Worm (Caenorhabditis elegans) whole organism, L3 larva: ENCODE data around the gene Y11D7A.19.
A peak's percentile ranks its signal among the peaks of the same experiment; 100 is the strongest.
"Not testable (repeated sequence)": the region's sequence is repeated elsewhere in the genome, so short reads cannot be mapped to it uniquely, and the experiment has no call there.

ENCODE experiments used
- R02D3.7 ChIP-seq: fragments of 150-350 bp; optimal IDR thresholded peaks from 2 replicates; lab custom pipeline; 2014; ENCODE audit warnings: missing biosample characterization, missing genetic modification characterization
- ama-1 ChIP-seq: fragments of 150-350 bp; optimal IDR thresholded peaks from 2 replicates; lab custom pipeline; 2018
- ceh-82 ChIP-seq: fragments of 150-350 bp; optimal IDR thresholded peaks from 2 replicates; lab custom pipeline; 2014; ENCODE audit warnings: missing biosample characterization, missing genetic modification characterization
- egl-5 ChIP-seq: fragments of 150-350 bp; optimal IDR thresholded peaks from 2 replicates; lab custom pipeline; 2017; ENCODE audit warnings: missing biosample characterization, missing genetic modification reagents, missing genetic modification characterization, inconsistent platforms
- elt-1 ChIP-seq: fragments of 150-350 bp; optimal IDR thresholded peaks from 2 replicates; lab custom pipeline; 2014; ENCODE audit warnings: missing biosample characterization, missing genetic modification characterization
- elt-3 ChIP-seq, 3 experiments: fragments of 150-350 bp in 1 of 3; sonication (generic microtip) in 2 of 3; optimal IDR thresholded peaks; 2 replicates in 2 of 3; 4 replicates in 1 of 3; lab custom pipeline; 2014 to 2017; ENCODE audit warnings: missing biosample characterization in 3 of 3, missing genetic modification characterization in 3 of 3
- eor-1 ChIP-seq, 2 experiments: fragments of 150-350 bp; optimal IDR thresholded peaks; 2 replicates each; lab custom pipeline; 2014 to 2018; ENCODE audit warnings: missing biosample characterization in 2 of 2, missing genetic modification characterization in 2 of 2
- fkh-10 ChIP-seq: sonication (generic microtip); optimal IDR thresholded peaks from 2 replicates; lab custom pipeline; 2017; ENCODE audit warnings: missing biosample characterization, missing genetic modification reagents, missing genetic modification characterization
- fkh-2 ChIP-seq: fragments of 150-350 bp; optimal IDR thresholded peaks from 2 replicates; lab custom pipeline; 2014; ENCODE audit warnings: missing biosample characterization, missing genetic modification reagents, missing genetic modification characterization
- jun-1 ChIP-seq: fragments of 150-350 bp; optimal IDR thresholded peaks from 2 replicates; lab custom pipeline; 2014; ENCODE audit warnings: missing biosample characterization, missing genetic modification reagents, missing genetic modification characterization
- lin-15B ChIP-seq: fragments of 150-350 bp; optimal IDR thresholded peaks from 2 replicates; lab custom pipeline; 2014; ENCODE audit warnings: missing biosample characterization, missing genetic modification characterization
- lsy-12 ChIP-seq: sonication (generic microtip); optimal IDR thresholded peaks from 2 replicates; lab custom pipeline; 2016; ENCODE audit warnings: mild to moderate bottlenecking, missing genetic modification characterization, missing compliant biosample characterization
- mdl-1 ChIP-seq: fragments of 150-350 bp; optimal IDR thresholded peaks from 2 replicates; lab custom pipeline; 2014; ENCODE audit warnings: missing biosample characterization, missing genetic modification characterization
- mml-1 ChIP-seq: fragments of 150-350 bp; sonication (generic microtip); optimal IDR thresholded peaks from 3 replicates; lab custom pipeline; 2014; ENCODE audit warnings: missing biosample characterization, missing genetic modification characterization
- nhr-12 ChIP-seq: fragments of 150-350 bp; optimal IDR thresholded peaks from 2 replicates; lab custom pipeline; 2014; ENCODE audit warnings: missing biosample characterization, missing genetic modification characterization
- nhr-23 ChIP-seq: fragments of 150-350 bp; optimal IDR thresholded peaks from 2 replicates; lab custom pipeline; 2014; ENCODE audit warnings: missing biosample characterization, missing genetic modification reagents, missing genetic modification characterization
- nhr-237 ChIP-seq: fragments of 150-350 bp; optimal IDR thresholded peaks from 2 replicates; lab custom pipeline; 2014; ENCODE audit warnings: missing biosample characterization, missing genetic modification characterization
- nhr-25 ChIP-seq: sonication (generic microtip); optimal IDR thresholded peaks from 2 replicates; lab custom pipeline; 2017; ENCODE audit warnings: missing biosample characterization, missing genetic modification characterization
- nhr-43 ChIP-seq: sonication (generic microtip); optimal IDR thresholded peaks from 2 replicates; lab custom pipeline; 2016; ENCODE audit warnings: mild to moderate bottlenecking, missing genetic modification characterization, missing compliant biosample characterization; ENCODE audit not compliant: poor library complexity, severe bottlenecking
- nhr-67 ChIP-seq: fragments of 150-350 bp; optimal IDR thresholded peaks from 2 replicates; lab custom pipeline; 2014; ENCODE audit warnings: missing biosample characterization, missing genetic modification characterization
- nhr-76 ChIP-seq: fragments of 150-350 bp; sonication (generic microtip); optimal IDR thresholded peaks from 5 replicates; lab custom pipeline; 2014; ENCODE audit warnings: missing biosample characterization, missing genetic modification characterization
- nhr-77 ChIP-seq: fragments of 150-350 bp; optimal IDR thresholded peaks from 2 replicates; lab custom pipeline; 2014; ENCODE audit warnings: missing biosample characterization, missing genetic modification characterization
- pha-4 ChIP-seq: fragments of 150-350 bp; optimal IDR thresholded peaks from 2 replicates; lab custom pipeline; 2014; ENCODE audit warnings: missing biosample characterization, missing genetic modification reagents, missing genetic modification characterization
- pqm-1 ChIP-seq: fragments of 150-350 bp; optimal IDR thresholded peaks from 2 replicates; lab custom pipeline; 2017; ENCODE audit warnings: missing biosample characterization, missing genetic modification characterization, inconsistent platforms
- sea-2 ChIP-seq: fragments of 150-350 bp; sonication (generic microtip); optimal IDR thresholded peaks from 4 replicates; lab custom pipeline; 2014; ENCODE audit warnings: missing biosample characterization, missing genetic modification reagents, missing genetic modification characterization
- snpc-4 ChIP-seq: fragments of 150-350 bp; optimal IDR thresholded peaks from 2 replicates; lab custom pipeline; 2014; ENCODE audit warnings: missing biosample characterization, missing genetic modification characterization
- tbx-2 ChIP-seq: sonication (generic microtip); optimal IDR thresholded peaks from 2 replicates; lab custom pipeline; 2016; ENCODE audit warnings: mild to moderate bottlenecking, missing genetic modification characterization, missing compliant biosample characterization
- unc-39 ChIP-seq: sonication (generic microtip); optimal IDR thresholded peaks from 4 replicates; lab custom pipeline; 2017; ENCODE audit warnings: missing biosample characterization, missing genetic modification characterization
- zag-1 ChIP-seq: fragments of 150-350 bp; optimal IDR thresholded peaks from 2 replicates; lab custom pipeline; 2014; ENCODE audit warnings: missing biosample characterization, missing genetic modification characterization
- ztf-11 ChIP-seq: fragments of 150-350 bp; optimal IDR thresholded peaks from 2 replicates; lab custom pipeline; 2014; ENCODE audit warnings: missing biosample characterization, missing genetic modification characterization
- ztf-4 ChIP-seq: fragments of 150-350 bp; optimal IDR thresholded peaks from 2 replicates; lab custom pipeline; 2014; ENCODE audit warnings: missing biosample characterization, missing genetic modification characterization

The Y11D7A.19 gene

DNA sequence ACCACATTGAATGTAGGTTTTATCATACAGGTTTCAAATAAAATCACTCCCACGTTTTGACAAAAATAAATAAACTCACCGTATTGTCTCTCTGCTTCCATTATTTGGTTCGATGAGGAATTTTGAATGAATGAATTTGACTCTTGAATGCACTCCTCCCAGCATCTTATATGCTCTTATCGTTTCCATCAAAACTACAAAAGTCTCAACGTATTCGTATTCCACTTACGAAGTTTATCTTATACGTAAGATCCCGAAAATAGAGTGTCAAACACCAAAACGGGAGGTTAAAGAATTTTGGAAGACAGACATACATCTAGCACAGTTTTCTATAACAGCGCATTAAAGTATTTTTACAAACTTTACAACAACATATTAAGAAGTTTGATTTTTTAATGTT lies 27.5 kb upstream of the Y11D7A.19 start, which contains the start of gene nhr-264:
Gene nhr-264, minus strand, starts transcription at position 101 of the 400 bp plus-strand sequence.
- TF ChIP-seq ztf-11, nhr-76, tbx-2 (tag; lab: Kevin White, UChicago): not testable (repeated sequence)

DNA sequence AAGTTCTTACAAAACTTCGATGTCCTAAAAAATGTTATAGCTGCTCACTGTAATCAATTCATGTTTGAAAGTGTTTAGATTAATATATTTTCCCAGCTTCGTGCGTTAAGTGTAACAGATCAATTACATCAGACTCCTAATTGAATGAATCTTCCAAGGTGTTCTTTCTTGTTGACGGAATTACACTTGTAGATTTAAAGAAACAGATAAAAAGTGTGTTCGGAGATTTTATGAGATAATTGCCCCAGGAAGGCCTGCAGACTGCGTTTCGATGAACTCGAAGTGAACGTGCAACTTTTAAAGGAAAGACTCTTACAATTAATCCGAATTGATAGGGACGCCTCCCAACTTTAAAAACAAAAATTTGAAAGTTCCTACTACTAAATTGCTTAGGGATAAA lies 23.3 kb upstream of the Y11D7A.19 start:
- TF ChIP-seq mdl-1 (tag; lab: Kevin White, UChicago) (no peak), elt-1 (tag; lab: Kevin White, UChicago) (peak; percentile 70)

DNA sequence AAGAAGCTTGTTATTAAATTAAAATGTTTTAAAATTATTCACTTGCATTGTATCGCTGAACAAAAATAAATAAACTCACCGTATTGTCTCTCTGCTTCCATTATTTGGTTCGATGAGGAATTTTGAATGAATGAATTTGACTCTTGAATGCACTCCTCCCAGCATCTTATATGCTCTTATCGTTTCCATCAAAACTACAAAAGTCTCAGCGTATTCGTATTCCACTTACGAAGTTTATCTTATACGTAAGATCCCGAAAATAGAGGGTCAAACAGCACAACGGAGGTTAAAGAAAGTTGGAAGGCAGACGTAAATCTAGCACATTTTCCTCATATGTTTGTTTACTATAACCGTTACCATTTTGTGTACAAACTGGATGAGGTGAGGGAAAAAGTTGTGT lies 19.9 kb upstream of the Y11D7A.19 start, which contains the start of gene nhr-267:
Gene nhr-267, minus strand, starts transcription at position 101 of the 400 bp plus-strand sequence.
- not testable (repeated sequence) for TF ChIP-seq nhr-77, snpc-4, egl-5 (tag; lab: Kevin White, UChicago)
- TF ChIP-seq, all 47 proteins: peak for 0; not testable (repeated sequence) for 47

DNA sequence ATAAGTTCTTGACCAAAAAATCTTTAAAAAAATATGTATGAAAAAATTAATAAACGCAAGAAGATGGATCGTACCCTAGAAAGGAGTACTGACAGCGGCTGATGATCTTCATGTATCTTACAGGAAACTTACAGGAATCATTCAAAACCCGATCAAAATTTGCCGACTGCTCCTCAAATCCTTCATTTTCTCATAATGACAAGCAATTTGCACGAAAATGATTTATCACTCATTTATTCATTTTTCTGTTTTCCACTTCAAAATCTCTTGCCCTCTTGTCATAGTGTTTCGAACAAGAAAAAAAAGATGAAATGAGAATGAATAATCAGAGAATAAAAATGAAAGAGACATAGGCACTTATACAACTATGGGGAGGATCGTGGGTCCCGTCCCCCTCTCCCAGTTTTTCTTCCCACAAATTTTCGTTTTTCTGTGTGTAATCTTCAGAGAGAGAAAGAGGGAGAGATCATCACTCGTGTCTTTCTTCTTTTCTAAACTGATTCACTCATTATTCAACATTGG lies 7.7 kb upstream of the Y11D7A.19 start, which contains the start of gene nmy-3:
Gene nmy-3, plus strand, starts transcription at position 472 of the 522 bp plus-strand sequence.
- TF ChIP-seq jun-1 (tag; lab: Kevin White, UChicago) (no peak), mml-1 (no peak)

DNA sequence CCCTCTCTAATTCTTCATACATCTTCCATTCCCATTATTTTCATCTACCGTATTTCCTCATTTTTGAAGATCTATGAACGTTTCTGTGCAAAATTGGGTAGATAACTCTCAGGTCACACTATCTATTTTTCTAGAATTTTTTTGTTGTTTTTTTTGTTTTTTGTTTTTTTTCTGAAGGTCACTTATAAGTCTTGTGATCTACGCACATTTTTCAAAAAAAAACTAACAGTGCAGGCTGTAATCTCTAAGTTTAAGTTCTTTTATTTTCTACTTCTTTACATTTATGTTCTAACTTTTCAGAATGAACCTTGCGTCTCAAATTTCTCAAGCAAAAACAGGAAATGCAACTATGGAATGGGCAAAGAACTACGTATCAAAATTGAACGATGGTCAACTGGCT lies 3.4 kb upstream of the Y11D7A.19 start, which contains the start of gene flh-3:
Gene flh-3, plus strand, starts transcription at position 301 of the 400 bp plus-strand sequence.
- TF ChIP-seq mml-1: no peak
- no peak for TF ChIP-seq tbx-2 (tag; lab: Kevin White, UChicago)
- TF ChIP-seq lin-15B (tag; lab: Kevin White, UChicago): no peak
- no peak for TF ChIP-seq sea-2 (GFP tag; lab: Kevin White, UChicago)
- no peak for TF ChIP-seq fkh-2 (tag; lab: Kevin White, UChicago)

DNA sequence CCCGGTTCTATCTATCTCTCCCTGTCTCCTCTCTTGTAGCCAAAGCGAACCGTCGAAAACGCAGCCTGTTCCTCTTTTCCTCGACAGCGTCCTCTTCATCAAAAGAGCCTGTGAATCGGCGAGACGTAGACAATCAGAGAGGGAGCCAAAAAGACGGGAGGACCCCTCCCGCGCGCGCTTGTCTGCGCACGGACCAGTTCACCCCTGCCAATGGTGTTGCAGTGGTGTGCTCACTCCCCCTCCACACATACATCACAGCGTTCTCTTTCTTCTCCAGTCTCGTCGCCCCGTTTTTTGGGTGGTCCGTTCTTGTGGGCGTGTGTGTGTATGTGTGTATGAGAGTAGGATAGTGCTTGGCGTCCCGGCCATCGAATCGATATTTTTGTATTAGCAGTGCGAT lies 2.6 kb upstream of the Y11D7A.19 start:
- no peak for TF ChIP-seq unc-39 (tag; lab: Kevin White, UChicago)
- no peak for TF ChIP-seq nhr-25 (tag; lab: Kevin White, UChicago)
- TF ChIP-seq ceh-82 (tag; lab: Kevin White, UChicago): no peak
- no peak for TF ChIP-seq pqm-1 (tag; lab: Kevin White, UChicago)
- no peak for TF ChIP-seq nhr-12 (tag; lab: Kevin White, UChicago)
- no peak for TF ChIP-seq mml-1
- TF ChIP-seq nhr-237 (tag; lab: Kevin White, UChicago): no peak
- no peak for TF ChIP-seq ztf-4 (tag; lab: Kevin White, UChicago)
- no peak for TF ChIP-seq lsy-12
- no peak for TF ChIP-seq nhr-76 (tag; lab: Kevin White, UChicago)
- no peak for TF ChIP-seq nhr-23 (tag; lab: Kevin White, UChicago)
- TF ChIP-seq elt-3 (tag; optimal IDR thresholded peaks at IDR 0.05; lab: Kevin White, UChicago): no peak
- no peak for TF ChIP-seq R02D3.7 (tag; lab: Kevin White, UChicago)
- TF ChIP-seq nhr-67 (tag; lab: Kevin White, UChicago): no peak
- no peak for TF ChIP-seq zag-1 (tag; lab: Kevin White, UChicago)

DNA sequence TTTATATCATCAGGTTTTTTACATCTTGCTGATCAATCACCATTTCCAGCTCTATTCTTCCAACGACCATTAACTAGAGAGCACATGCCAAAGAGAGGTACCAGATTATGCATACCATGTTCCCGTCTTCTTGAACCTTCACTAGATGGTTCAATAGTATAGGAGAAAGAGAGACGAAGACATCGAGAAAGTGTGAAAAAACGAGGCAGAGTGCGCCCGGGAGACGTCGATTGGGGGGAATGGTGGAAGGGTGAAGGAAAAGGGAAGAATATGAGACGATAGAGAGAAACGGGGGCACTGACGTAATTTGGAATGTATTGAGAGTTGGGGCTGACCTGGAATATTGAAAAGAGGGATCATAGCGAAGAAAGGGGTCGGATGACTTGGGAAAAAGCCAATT lies 1.2 kb upstream of the Y11D7A.19 start:
- peak; percentile 5 for TF ChIP-seq nhr-25 (tag; lab: Kevin White, UChicago)
- no peak for TF ChIP-seq R02D3.7 (tag; lab: Kevin White, UChicago)

DNA sequence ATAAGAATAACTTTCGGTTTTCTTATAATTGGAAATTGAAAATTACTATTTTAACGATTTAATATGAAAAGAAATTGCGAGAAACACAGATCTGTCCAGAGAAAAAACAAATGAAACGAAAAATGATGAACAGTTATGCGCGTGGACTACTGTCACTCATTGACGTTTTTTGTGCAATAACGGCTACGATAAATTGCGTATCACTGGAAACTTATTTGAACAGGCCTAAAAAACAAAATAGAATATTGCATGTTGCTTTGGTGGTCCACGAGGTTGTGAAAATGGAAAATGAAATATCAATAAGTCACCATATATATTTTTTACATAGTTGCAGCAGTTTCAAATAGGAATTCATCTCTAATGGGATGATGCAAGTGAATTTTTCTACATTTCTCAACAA lies 1.9 kb downstream of the Y11D7A.19 start:
- TF ChIP-seq pha-4 (tag; lab: Kevin White, UChicago): no peak
- no peak for TF ChIP-seq ama-1
- no peak for TF ChIP-seq fkh-10 (GFP tag; lab: Kevin White, UChicago)
- TF ChIP-seq ztf-4 (tag; lab: Kevin White, UChicago): no peak
- no peak for TF ChIP-seq elt-3 (tag; optimal IDR thresholded peaks at IDR 0.05; lab: Kevin White, UChicago)
- TF ChIP-seq nhr-43 (tag; lab: Kevin White, UChicago): no peak
- no peak for TF ChIP-seq fkh-2 (tag; lab: Kevin White, UChicago)
- no peak for TF ChIP-seq egl-5 (tag; lab: Kevin White, UChicago)
- TF ChIP-seq eor-1 (tag; optimal IDR thresholded peaks at IDR 0.05; lab: Kevin White, UChicago): no peak
- no peak for TF ChIP-seq jun-1 (tag; lab: Kevin White, UChicago)
- TF ChIP-seq lsy-12: no peak
